Worm (Caenorhabditis elegans) whole organism, L1 larva: ENCODE data around the gene cgef-1.

Experiments
- alr-1 ChIP-seq: fragments of 200-800 bp; sonication (Bioruptor generic); optimal IDR thresholded peaks from 2 replicates; lab custom pipeline; 2018; ENCODE audit warnings: borderline replicate concordance, mild to moderate bottlenecking, missing genetic modification characterization, missing compliant biosample characterization
- blmp-1 ChIP-seq: fragments of 150-350 bp; optimal IDR thresholded peaks from 2 replicates; lab custom pipeline; 2014; ENCODE audit warnings: missing biosample characterization, missing genetic modification characterization
- ceh-82 ChIP-seq, 3 experiments: fragments of 150-350 bp in 1 of 3; sonication (generic microtip) in 2 of 3; optimal IDR thresholded peaks; 2 replicates each; lab custom pipeline; 2014 to 2017; ENCODE audit warnings: missing biosample characterization in 3 of 3, missing genetic modification characterization in 3 of 3
- lsy-2 ChIP-seq, 2 experiments: fragments of 150-350 bp; optimal IDR thresholded peaks; 2 replicates each; lab custom pipeline; 2014; ENCODE audit warnings: missing biosample characterization in 2 of 2, missing genetic modification characterization in 2 of 2
- nhr-84 ChIP-seq: sonication (generic microtip); optimal IDR thresholded peaks from 2 replicates; lab custom pipeline; 2017; ENCODE audit warnings: missing biosample characterization, missing genetic modification characterization
- unc-86 ChIP-seq: sonication (generic microtip); optimal IDR thresholded peaks from 2 replicates; lab custom pipeline; 2016; ENCODE audit warnings: missing genetic modification characterization, missing compliant biosample characterization

DNA sequence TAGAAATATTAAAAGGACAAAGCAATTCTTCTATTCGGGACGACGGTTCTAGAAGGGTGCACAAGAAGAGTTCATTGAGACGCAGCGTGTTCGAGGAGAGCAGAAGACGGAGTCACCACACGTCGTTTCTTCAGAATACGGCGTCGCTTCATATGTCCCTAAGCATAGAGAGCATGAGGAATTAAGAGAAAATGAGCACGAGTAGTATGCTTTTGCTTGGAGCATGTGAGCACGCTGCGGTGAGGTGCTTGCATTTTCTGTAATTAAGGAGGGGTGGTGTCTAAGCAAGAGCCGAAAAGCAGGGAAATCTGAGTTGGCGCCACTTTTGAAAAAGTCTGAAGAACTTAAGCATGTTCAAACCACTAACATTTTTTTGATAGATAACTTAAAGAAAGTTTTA lies 35.5 kb downstream of the cgef-1 start, which contains the start of gene C14A11.5:
- TF ChIP-seq nhr-84 (tag; lab: Kevin White, UChicago) (no peak), unc-86 (peak; percentile 53), alr-1 (tag; lab: Kevin White, UChicago) (no peak), ceh-82 (tag; optimal IDR thresholded peaks at IDR 0.05; lab: Kevin White, UChicago) (peak in 1 of 3 experiments; percentile 32), blmp-1 (tag; lab: Kevin White, UChicago) (no peak), lsy-2 (tag; optimal IDR thresholded peaks at IDR 0.05; lab: Kevin White, UChicago) (no peak)
